Fruit fly (Drosophila melanogaster) whole organism, wandering third instar larva: ENCODE data around the gene CG13131.

Source experiments
- CG9705 ChIP-seq: fragments of 200-800 bp; sonication (Bioruptor generic); optimal IDR thresholded peaks from 2 replicates; lab custom pipeline; 2018; ENCODE audit warnings: missing biosample characterization, mild to moderate bottlenecking, missing genetic modification characterization
- GATAd ChIP-seq: sonication (Bioruptor generic); optimal IDR thresholded peaks from 2 replicates; lab custom pipeline; 2016; ENCODE audit warnings: missing biosample characterization, missing genetic modification characterization
- OdsH ChIP-seq: fragments of 200-800 bp; sonication (Bioruptor generic); optimal IDR thresholded peaks from 2 replicates; lab custom pipeline; 2016; ENCODE audit warnings: missing biosample characterization, mild to moderate bottlenecking, missing genetic modification characterization
- dl ChIP-seq, 2 experiments: fragments of 175-275, 200-275 bp in 1 of 2; fragments of 200-275 bp in 1 of 2; sonication (Bioruptor generic); optimal IDR thresholded peaks; lab custom pipeline; 2018; ENCODE audit warnings: mild to moderate bottlenecking in 2 of 2, missing biosample characterization in 2 of 2, missing genetic modification characterization in 2 of 2, moderate library complexity in 2 of 2; ENCODE audit not compliant: partially characterized antibody in 2 of 2, insufficient read depth in 1 of 2
- jim ChIP-seq: fragments of 175-275, 200-325 bp; sonication (Bioruptor generic); optimal IDR thresholded peaks from 2 replicates; lab custom pipeline; 2016; ENCODE audit warnings: missing biosample characterization, mild to moderate bottlenecking, missing genetic modification characterization
- lola ChIP-seq: fragments of >200 bp; optimal IDR thresholded peaks from 2 replicates; lab custom pipeline; 2017; ENCODE audit warnings: missing biosample characterization, missing genetic modification characterization
- psq ChIP-seq: fragments of 200-800 bp; sonication (Bioruptor generic); optimal IDR thresholded peaks from 3 replicates; lab custom pipeline; 2017; ENCODE audit warnings: missing biosample characterization, mild to moderate bottlenecking, missing genetic modification characterization, moderate library complexity
- sage ChIP-seq: fragments of 200-800 bp; sonication (Bioruptor generic); optimal IDR thresholded peaks from 2 replicates; lab custom pipeline; 2016; ENCODE audit warnings: missing biosample characterization, mild to moderate bottlenecking, missing genetic modification characterization
- sv ChIP-seq: fragments of 200-800 bp; sonication (Bioruptor generic); optimal IDR thresholded peaks from 3 replicates; lab custom pipeline; 2016; ENCODE audit warnings: missing biosample characterization, missing genetic modification characterization
- tai ChIP-seq: sonication (Bioruptor generic); optimal IDR thresholded peaks from 2 replicates; lab custom pipeline; 2016; ENCODE audit warnings: missing biosample characterization, missing genetic modification characterization

DNA sequence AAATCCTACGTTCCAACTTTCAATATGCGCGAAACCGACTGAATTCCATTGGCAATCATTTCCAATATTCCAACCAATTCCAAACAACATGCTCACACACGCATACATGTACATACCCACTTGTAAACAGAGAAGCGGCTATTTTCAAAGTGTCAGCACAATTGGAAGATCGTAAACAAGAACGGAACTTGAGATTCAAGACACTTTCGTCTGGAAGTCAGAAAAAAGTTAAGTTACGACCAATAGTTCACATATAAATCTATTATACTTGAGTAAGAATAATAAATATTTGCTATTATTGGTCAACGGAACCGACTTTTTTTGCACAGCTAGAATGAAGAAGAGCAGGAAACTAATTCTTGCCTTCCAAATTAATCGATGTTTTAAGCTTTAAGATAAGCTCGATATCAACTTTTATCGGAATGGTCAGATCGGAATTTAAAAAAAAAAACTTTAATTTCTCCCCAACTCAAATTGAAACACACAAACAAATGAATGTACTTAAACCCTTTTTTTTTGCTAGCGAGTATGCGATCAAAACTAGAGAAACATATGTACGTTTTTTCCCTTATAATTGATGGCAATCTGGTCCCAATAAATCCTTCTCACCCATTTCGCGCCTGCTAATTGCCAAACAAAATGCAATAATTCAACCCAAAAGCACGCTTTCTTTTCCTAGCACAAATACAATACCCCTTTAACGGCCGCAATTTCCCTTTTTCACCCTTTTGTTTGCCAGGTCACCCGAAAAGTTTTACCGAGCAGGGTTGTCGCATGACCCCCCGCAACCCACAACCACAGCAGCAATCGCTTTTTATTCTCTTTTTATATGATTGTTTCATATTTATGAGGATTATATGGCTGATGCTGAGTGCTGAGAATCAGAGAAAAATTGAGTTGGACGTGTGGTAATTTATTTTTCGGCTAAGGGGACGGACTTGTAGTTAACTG, 14.6 kb downstream of the CG13131 start, which contains the start of the genes CG31875 and SoYb:
- TF ChIP-seq psq (GFP tag; lab: Kevin White, UChicago) (no peak), sv (GFP tag; lab: Kevin White, UChicago) (no peak), jim (GFP tag; lab: Kevin White, UChicago) (no peak), lola (no peak), CG9705 (GFP tag; lab: Kevin White, UChicago) (no peak), GATAd (GFP tag; lab: Kevin White, UChicago) (no peak), dl (GFP tag; optimal IDR thresholded peaks at IDR 0.05; lab: Kevin White, UChicago; ENCODE audit: insufficient read depth in 1 of 2, partially characterized antibody in 2 of 2) (no peak), tai (GFP tag; lab: Kevin White, UChicago) (no peak), sage (GFP tag; lab: Kevin White, UChicago) (no peak), OdsH (no peak)
